Worm (Caenorhabditis elegans) whole organism, midembryonic: ENCODE data around the gene F16B12.1.

ENCODE experiments used
- T22C8.4 ChIP-seq: fragments of 200-800 bp; sonication (Bioruptor generic); IDR thresholded peaks from 2 replicates; pipeline ENCODE4 v1.3.6; 2022; ENCODE audit warnings: missing genetic modification characterization, missing compliant biosample characterization
- cog-1 ChIP-seq: sonication (generic microtip); optimal IDR thresholded peaks from 2 replicates; lab custom pipeline; 2016; ENCODE audit warnings: missing genetic modification characterization, missing compliant biosample characterization
- flt-1 ChIP-seq: fragments of 200-800 bp; sonication (Bioruptor generic); IDR thresholded peaks from 2 replicates; pipeline ENCODE4 v1.3.6; 2022; ENCODE audit warnings: missing genetic modification characterization, missing compliant biosample characterization
- klf-2 ChIP-seq: fragments of 200-800 bp; sonication (Bioruptor generic); conservative IDR thresholded peaks from 2 replicates; pipeline ENCODE4 v1.3.6; 2022; ENCODE audit warnings: missing genetic modification reagents, missing genetic modification characterization, missing compliant biosample characterization
- med-1 ChIP-seq: sonication (generic microtip); optimal IDR thresholded peaks from 2 replicates; lab custom pipeline; 2017; ENCODE audit warnings: missing genetic modification characterization, mild to moderate bottlenecking, missing compliant biosample characterization, antibody characterized with exemption, missing genetic modification reagents; ENCODE audit not compliant: insufficient read depth
- ref-1 ChIP-seq: fragments of 200-800 bp; sonication (Bioruptor generic); conservative IDR thresholded peaks from 2 replicates; pipeline ENCODE4 v1.3.6; 2022; ENCODE audit warnings: missing genetic modification reagents, missing genetic modification characterization, missing compliant biosample characterization
- ztf-23 ChIP-seq: fragments of 200-800 bp; sonication (Bioruptor generic); IDR thresholded peaks from 2 replicates; pipeline ENCODE4 v1.3.6; 2022; ENCODE audit warnings: missing genetic modification reagents, missing genetic modification characterization, missing compliant biosample characterization
- ztf-29 ChIP-seq: fragments of 200-800 bp; sonication (Bioruptor generic); IDR thresholded peaks from 2 replicates; pipeline ENCODE4 v1.3.6; 2022; ENCODE audit warnings: missing genetic modification reagents, missing genetic modification characterization, missing compliant biosample characterization

ce11 chrX:14101986-14102385 is 16.7 kb downstream of the F16B12.1 start, which contains the start of gene F16B12.6:
- TF ChIP-seq cog-1 (tag; lab: Kevin White, UChicago): peak; percentile 71
- TF ChIP-seq flt-1 (GFP tag; lab: Robert Waterston, UW): peak; percentile 35; the same call in 1 of the 2 replicates
- TF ChIP-seq klf-2 (GFP tag; lab: Robert Waterston, UW): no peak
- no peak for TF ChIP-seq T22C8.4 (GFP tag; lab: Robert Waterston, UW)
- TF ChIP-seq ref-1 (GFP tag; lab: Robert Waterston, UW): no peak
- no peak for TF ChIP-seq ztf-29
- TF ChIP-seq ztf-23 (GFP tag; lab: Robert Waterston, UW): no peak
- TF ChIP-seq med-1 (GFP tag; lab: Kevin White, UChicago): no peak
